Fruit fly (Drosophila melanogaster): ENCODE measurements around the gene eIF5B.

- TF ChIP-seq psq (optimal IDR thresholded peaks at IDR 0.05) (no peak), EcR (GFP tag; optimal IDR thresholded peaks at IDR 0.05) (no peak), usp (GFP tag; optimal IDR thresholded peaks at IDR 0.05) (no peak), Dll (optimal IDR thresholded peaks at IDR 0.05) (no peak), pan (optimal IDR thresholded peaks at IDR 0.05) (no peak)
Measured at dm6 chr3L:3381869-3382488, 78.8 kb downstream of the eIF5B start.
